Fruit fly (Drosophila melanogaster) whole organism, embryonic: Measurements from ENCODE around the gene Ubqn.

Source experiments
- Aef1 ChIP-seq: fragments of 200-800 bp; sonication (Bioruptor generic); IDR thresholded peaks from 3 replicates; pipeline ENCODE4 v1.3.6; 2022; ENCODE audit warnings: missing biosample characterization, missing genetic modification characterization
- Atf3 ChIP-seq: fragments of 200-800 bp; sonication (Bioruptor generic); optimal IDR thresholded peaks from 3 replicates; lab custom pipeline; 2016; ENCODE audit warnings: missing biosample characterization, missing genetic modification characterization
- B-H1 ChIP-seq: fragments of 200-800 bp; sonication (Bioruptor generic); IDR thresholded peaks from 3 replicates; pipeline ENCODE4 v1.3.6; 2022; ENCODE audit warnings: missing biosample characterization, missing genetic modification characterization
- BEAF-32 ChIP-seq: fragments of 200-800 bp; sonication (Bioruptor generic); optimal IDR thresholded peaks from 3 replicates; lab custom pipeline; 2017; ENCODE audit warnings: missing biosample characterization, missing genetic modification characterization, mild to moderate bottlenecking, moderate library complexity, missing genetic modification reagents
- Bgb ChIP-seq: fragments of 200-800 bp; sonication (Bioruptor generic); IDR thresholded peaks from 2 replicates; pipeline ENCODE4 v1.3.6; 2022; ENCODE audit warnings: missing biosample characterization, missing genetic modification characterization; ENCODE audit not compliant: partially characterized antibody
- BtbVII ChIP-seq: fragments of 200-800 bp; sonication (Bioruptor generic); optimal IDR thresholded peaks from 3 replicates; lab custom pipeline; 2017; ENCODE audit warnings: missing biosample characterization, mild to moderate bottlenecking, missing genetic modification characterization
- CG10431 ChIP-seq: fragments of 200-800 bp; sonication (Bioruptor generic); optimal IDR thresholded peaks from 3 replicates; lab custom pipeline; 2018; ENCODE audit warnings: missing biosample characterization, mild to moderate bottlenecking, missing genetic modification characterization
- CG12659 ChIP-seq: fragments of 200-800 bp; sonication (Bioruptor generic); optimal IDR thresholded peaks from 3 replicates; lab custom pipeline; 2017; ENCODE audit warnings: mild to moderate bottlenecking, missing biosample characterization, missing genetic modification reagents, missing genetic modification characterization
- CG12769 ChIP-seq: fragments of 200-800 bp; sonication (Bioruptor generic); optimal IDR thresholded peaks from 2 replicates; lab custom pipeline; 2019; ENCODE audit warnings: missing biosample characterization, mild to moderate bottlenecking, missing genetic modification characterization, moderate library complexity
- CG15514 ChIP-seq: fragments of 200-800 bp; sonication (Bioruptor generic); optimal IDR thresholded peaks from 3 replicates; lab custom pipeline; 2017; ENCODE audit warnings: missing biosample characterization, missing genetic modification characterization, mild to moderate bottlenecking, moderate library complexity, missing genetic modification reagents
- CG17186 ChIP-seq: fragments of 200-800 bp; sonication (Bioruptor generic); optimal IDR thresholded peaks from 3 replicates; lab custom pipeline; 2017; ENCODE audit warnings: missing biosample characterization, missing genetic modification reagents, missing genetic modification characterization
- CG1832 ChIP-seq: fragments of 200-800 bp; sonication (Bioruptor generic); optimal IDR thresholded peaks from 2 replicates; lab custom pipeline; 2017; ENCODE audit warnings: missing biosample characterization, mild to moderate bottlenecking, missing genetic modification characterization, inconsistent platforms
- CG2116 ChIP-seq: fragments of 200-800 bp; sonication (Bioruptor generic); optimal IDR thresholded peaks from 3 replicates; lab custom pipeline; 2018; ENCODE audit warnings: missing biosample characterization, mild to moderate bottlenecking, missing genetic modification characterization
- CG2120 ChIP-seq: fragments of 200-800 bp; sonication (Bioruptor generic); optimal IDR thresholded peaks from 3 replicates; lab custom pipeline; 2016; ENCODE audit warnings: missing biosample characterization, missing genetic modification characterization
- CG32772 ChIP-seq: fragments of 200-800 bp; sonication (Bioruptor generic); IDR thresholded peaks from 2 replicates; pipeline ENCODE4 v1.3.6; 2022; ENCODE audit warnings: missing biosample characterization, missing genetic modification characterization
- CG33557 ChIP-seq: fragments of 200-800 bp; sonication (Bioruptor generic); optimal IDR thresholded peaks from 2 replicates; lab custom pipeline; 2019; ENCODE audit warnings: missing biosample characterization, mild to moderate bottlenecking, missing genetic modification characterization, moderate library complexity
- CG3847 ChIP-seq: fragments of 200-800 bp; sonication (Bioruptor generic); IDR thresholded peaks from 2 replicates; pipeline ENCODE4 v1.3.6; 2022; ENCODE audit warnings: missing biosample characterization, missing genetic modification characterization
- CG6254 ChIP-seq: fragments of 200-800 bp; sonication (Bioruptor generic); optimal IDR thresholded peaks from 3 replicates; lab custom pipeline; 2017; ENCODE audit warnings: mild to moderate bottlenecking, missing biosample characterization, missing genetic modification reagents, missing genetic modification characterization
- CG8478 ChIP-seq: fragments of >200 bp; optimal IDR thresholded peaks from 2 replicates; lab custom pipeline; 2018
- CTCF ChIP-seq: fragments of 200-800 bp; sonication (Bioruptor generic); optimal IDR thresholded peaks from 2 replicates; lab custom pipeline; 2017; ENCODE audit warnings: missing biosample characterization, mild to moderate bottlenecking, missing genetic modification characterization, moderate library complexity
- Chrac-16 ChIP-seq: fragments of 200-800 bp; sonication (Bioruptor generic); optimal IDR thresholded peaks from 3 replicates; lab custom pipeline; 2016; ENCODE audit warnings: missing biosample characterization, missing genetic modification characterization
- Dek ChIP-seq: fragments of 200-800 bp; sonication (Bioruptor generic); optimal IDR thresholded peaks from 3 replicates; lab custom pipeline; 2019; ENCODE audit warnings: missing biosample characterization, mild to moderate bottlenecking, missing genetic modification characterization, moderate library complexity
- Dfd ChIP-seq, 2 experiments: fragments of >200 bp; optimal IDR thresholded peaks; 2 replicates each; lab custom pipeline; 2017; ENCODE audit warnings: missing biosample characterization in 2 of 2, missing genetic modification characterization in 2 of 2
- HLHmδ ChIP-seq: fragments of 200-800 bp; sonication (Bioruptor generic); optimal IDR thresholded peaks from 2 replicates; lab custom pipeline; 2018; ENCODE audit warnings: missing biosample characterization, mild to moderate bottlenecking, missing genetic modification characterization, moderate library complexity
- MBD-R2 ChIP-seq: fragments of 200-800 bp; sonication (Bioruptor generic); IDR thresholded peaks from 2 replicates; pipeline ENCODE4 v1.3.6; 2022; ENCODE audit warnings: missing biosample characterization, missing genetic modification characterization
- Med ChIP-seq: fragments of 200-800 bp; sonication (Bioruptor generic); peaks from one replicate; lab custom pipeline; 2016; ENCODE audit warnings: missing biosample characterization, missing genetic modification characterization, mild to moderate bottlenecking, inconsistent platforms, moderate library complexity
- Myb ChIP-seq: fragments of 200-800 bp; sonication (Bioruptor generic); optimal IDR thresholded peaks from 2 replicates; lab custom pipeline; 2016; ENCODE audit warnings: missing biosample characterization, missing genetic modification characterization
- NFAT ChIP-seq: fragments of 200-800 bp; sonication (Bioruptor generic); IDR thresholded peaks from 2 replicates; pipeline ENCODE4 v1.3.6; 2022; ENCODE audit warnings: missing biosample characterization, missing genetic modification characterization
- Scr ChIP-seq: fragments of 200-800 bp; sonication (Bioruptor generic); IDR thresholded peaks from 2 replicates; pipeline ENCODE4 v1.3.6; 2022; ENCODE audit warnings: missing biosample characterization, missing genetic modification characterization; ENCODE audit not compliant: partially characterized antibody
- Sox102F ChIP-seq: fragments of 200-800 bp; sonication (Bioruptor generic); optimal IDR thresholded peaks from 2 replicates; lab custom pipeline; 2018; ENCODE audit warnings: missing biosample characterization, mild to moderate bottlenecking, missing genetic modification characterization, moderate library complexity
- Sry-δ ChIP-seq: fragments of 200-800 bp; sonication (Bioruptor generic); optimal IDR thresholded peaks from 2 replicates; lab custom pipeline; 2016; ENCODE audit warnings: missing biosample characterization, missing genetic modification characterization
- Stat92E ChIP-seq, 3 experiments: fragments of >200 bp in 2 of 3; fragments of 200-800 bp in 1 of 3; sonication (Bioruptor generic) in 1 of 3; optimal IDR thresholded peaks; 2 replicates each; lab custom pipeline; 2017 to 2019; ENCODE audit warnings: missing biosample characterization in 3 of 3, missing genetic modification characterization in 3 of 3, mild to moderate bottlenecking in 1 of 3, moderate library complexity in 1 of 3
- abd-A ChIP-seq: fragments of 200-800 bp; sonication (Bioruptor generic); optimal IDR thresholded peaks from 3 replicates; lab custom pipeline; 2019; ENCODE audit warnings: missing biosample characterization, mild to moderate bottlenecking, missing genetic modification characterization, moderate library complexity
- ewg ChIP-seq: fragments of 200-800 bp; sonication (Bioruptor generic); optimal IDR thresholded peaks from 3 replicates; lab custom pipeline; 2017; ENCODE audit warnings: mild to moderate bottlenecking, missing biosample characterization, missing genetic modification reagents, missing genetic modification characterization
- mirr ChIP-seq: fragments of 200-800 bp; sonication (Bioruptor generic); optimal IDR thresholded peaks from 3 replicates; lab custom pipeline; 2018; ENCODE audit warnings: missing biosample characterization, mild to moderate bottlenecking, missing genetic modification characterization
- phol ChIP-seq: fragments of 200-800 bp; sonication (Bioruptor generic); optimal IDR thresholded peaks from 3 replicates; lab custom pipeline; 2018; ENCODE audit warnings: missing biosample characterization, mild to moderate bottlenecking, missing genetic modification characterization, moderate library complexity
- pzg ChIP-seq: fragments of 200-800 bp; sonication (Bioruptor generic); optimal IDR thresholded peaks from 3 replicates; lab custom pipeline; 2018; ENCODE audit warnings: missing biosample characterization, mild to moderate bottlenecking, missing genetic modification characterization, moderate library complexity
- sc ChIP-seq, 3 experiments: fragments of >200 bp in 2 of 3; fragments of 200-800 bp in 1 of 3; sonication (Bioruptor generic) in 1 of 3; optimal IDR thresholded peaks; 2 replicates in 2 of 3; 3 replicates in 1 of 3; lab custom pipeline; 2017; ENCODE audit warnings: mild to moderate bottlenecking in 1 of 3, missing biosample characterization in 1 of 3, missing genetic modification characterization in 1 of 3, missing genetic modification reagents in 1 of 3
- sd ChIP-seq: fragments of 200-800 bp; sonication (Bioruptor generic); optimal IDR thresholded peaks from 3 replicates; lab custom pipeline; 2018; ENCODE audit warnings: missing biosample characterization, mild to moderate bottlenecking, missing genetic modification characterization, moderate library complexity
- sens ChIP-seq: fragments of 200-800 bp; sonication (Bioruptor generic); peaks from one replicate; lab custom pipeline; 2016; ENCODE audit warnings: missing biosample characterization, missing genetic modification characterization
- trh ChIP-seq: fragments of 200-800 bp; sonication (Bioruptor generic); optimal IDR thresholded peaks from 2 replicates; lab custom pipeline; 2016; ENCODE audit warnings: missing biosample characterization, missing genetic modification characterization
- wdn ChIP-seq: fragments of 200-800 bp; sonication (Bioruptor generic); IDR thresholded peaks from 2 replicates; pipeline ENCODE4 v1.3.6; 2022; ENCODE audit warnings: missing biosample characterization, missing genetic modification characterization

The Ubqn gene

DNA sequence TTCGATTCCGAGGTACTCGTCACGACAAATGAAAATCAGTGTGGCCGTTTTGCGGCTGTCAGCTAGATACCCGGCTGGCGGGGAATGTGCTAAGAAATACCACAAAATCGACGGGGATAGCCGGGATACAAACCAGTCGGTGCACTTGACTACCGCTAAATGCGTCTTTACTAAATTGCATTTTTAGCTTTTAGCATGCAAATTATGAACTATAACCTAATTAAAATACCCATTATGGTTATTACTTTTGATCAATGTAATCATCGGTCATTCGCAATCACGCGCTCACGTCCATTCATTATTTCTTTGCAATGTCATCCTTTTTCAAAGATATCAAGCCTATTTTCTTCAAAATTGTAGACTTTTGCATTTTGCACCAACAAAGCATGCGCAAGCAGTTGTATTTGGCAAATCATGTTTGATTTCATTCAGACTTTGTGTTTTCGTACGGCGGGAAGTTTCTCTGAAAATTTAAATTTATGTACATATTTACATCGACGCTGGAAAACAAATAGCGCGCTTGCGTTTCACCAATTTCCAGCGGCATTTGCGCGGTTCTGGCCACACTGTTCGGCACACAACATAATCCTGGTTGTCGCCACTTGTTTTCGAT lies 45.2 kb upstream of the Ubqn start, which contains the start of gene Rcd-1 (continued):
- peak; percentile 15; the same call in 1 of the 2 replicates for TF ChIP-seq CG3847 (GFP tag; lab: Robert Waterston, UW)
- 0 out of 2 replicates have a peak, but pooled peaks have one; percentile 18 for TF ChIP-seq CG32772 (GFP tag; lab: Robert Waterston, UW)
- TF ChIP-seq Dek (tag; lab: Kevin White, UChicago) = no peak
- peak; percentile 22 for TF ChIP-seq CG33557 (GFP tag; lab: Kevin White, UChicago)
- peak; percentile 59 for TF ChIP-seq CG17186 (GFP tag; lab: Kevin White, UChicago)
- peak; percentile 81 for TF ChIP-seq pzg (GFP tag; lab: Kevin White, UChicago)
- no peak for TF ChIP-seq Atf3
- TF ChIP-seq CTCF (GFP tag; lab: Kevin White, UChicago) = peak; percentile 43
- no peak for TF ChIP-seq CG2120
- peak; percentile 18 for TF ChIP-seq sd
- TF ChIP-seq wdn (GFP tag; lab: Robert Waterston, UW) = no peak
- peak; percentile 36 for TF ChIP-seq CG15514
- peak; percentile 28 for TF ChIP-seq CG12659
- no peak for TF ChIP-seq BtbVII
- TF ChIP-seq Dfd (GFP tag; optimal IDR thresholded peaks at IDR 0.05; lab: Kevin White, UChicago) = no peak
- no peak for TF ChIP-seq Stat92E (GFP tag; optimal IDR thresholded peaks at IDR 0.05; lab: Kevin White, UChicago)
- peak; percentile 63 for TF ChIP-seq ewg (GFP tag; lab: Kevin White, UChicago)
- no peak for TF ChIP-seq NFAT (GFP tag; lab: Robert Waterston, UW)
- TF ChIP-seq phol (tag; lab: Kevin White, UChicago) = peak; percentile 16
- peak; percentile 58 for TF ChIP-seq BEAF-32 (GFP tag; lab: Kevin White, UChicago)
- TF ChIP-seq CG12769 = no peak
- TF ChIP-seq sc (optimal IDR thresholded peaks at IDR 0.05; lab: Kevin White, UChicago) = no peak
- no peak for TF ChIP-seq sc (GFP tag; optimal IDR thresholded peaks at IDR 0.05; lab: Kevin White, UChicago)
- peak; percentile 50 for TF ChIP-seq Sry-δ (GFP tag; lab: Kevin White, UChicago)
- TF ChIP-seq abd-A = no peak
- peak; percentile 20 for TF ChIP-seq CG2116
- TF ChIP-seq HLHmδ = peak; percentile 34
- peak; percentile 14 for TF ChIP-seq Myb (GFP tag; lab: Kevin White, UChicago)
- TF ChIP-seq sens (GFP tag; lab: Kevin White, UChicago) = peak; percentile 66
- peak; percentile 52 for TF ChIP-seq CG10431

DNA sequence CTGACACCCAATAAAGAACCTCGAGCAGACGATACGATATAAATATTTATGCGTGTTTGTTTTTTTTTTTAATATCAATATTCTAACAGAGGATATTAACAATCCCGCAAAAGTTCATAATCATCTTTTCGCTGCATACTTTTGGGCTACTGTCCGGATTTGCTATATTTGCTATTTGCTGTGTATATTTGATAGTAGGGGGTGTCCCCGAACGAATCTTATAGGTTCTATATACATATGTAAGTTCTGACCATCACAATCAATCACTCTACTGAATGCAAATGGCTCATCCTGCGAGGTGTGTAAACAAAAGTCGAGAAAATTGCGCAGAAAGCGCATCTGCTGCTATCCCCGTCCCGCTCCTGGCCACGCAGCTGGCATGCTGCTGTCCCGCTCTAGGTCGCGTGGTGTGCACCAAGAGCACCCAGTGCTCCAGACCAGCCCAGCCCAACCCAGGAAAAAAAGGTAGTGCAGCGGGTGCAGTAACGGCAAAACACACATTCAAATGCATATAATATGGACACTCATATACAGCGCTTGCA lies 42.8 kb upstream of the Ubqn start:
- TF ChIP-seq mirr (GFP tag; lab: Kevin White, UChicago) = no peak
- TF ChIP-seq CG1832 (GFP tag; lab: Kevin White, UChicago) = peak; percentile 66
- TF ChIP-seq B-H1 (GFP tag; lab: Robert Waterston, UW) = no peak
- peak; percentile 46 for TF ChIP-seq CG6254
- TF ChIP-seq Bgb = 0 out of 2 replicates have a peak, but pooled peaks have one; percentile 13
- TF ChIP-seq MBD-R2 (GFP tag; lab: Robert Waterston, UW) = peak; percentile 34; the same call in 1 of the 2 replicates
- no peak for TF ChIP-seq Chrac-16 (GFP tag; lab: Kevin White, UChicago)
- no peak for TF ChIP-seq Aef1 (GFP tag; lab: Robert Waterston, UW)
- TF ChIP-seq Scr (GFP tag; lab: Robert Waterston, UW) = no peak
- no peak for TF ChIP-seq Sox102F (GFP tag; lab: Kevin White, UChicago)
- TF ChIP-seq CG8478 (lab: Kevin White, UChicago) = peak; percentile 59
- TF ChIP-seq wdn (GFP tag; lab: Robert Waterston, UW) = no peak
- peak; percentile 37 for TF ChIP-seq Med (GFP tag; lab: Kevin White, UChicago)
- TF ChIP-seq trh = no peak
- TF ChIP-seq, all 482 proteins: peak for 6
